Fruit fly (Drosophila melanogaster): Measurements from ENCODE around the gene Ten-m.

dm6 chr3L:22369467-22370018, 38.1 kb downstream of the Ten-m start:
- no peak for TF ChIP-seq pan (optimal IDR thresholded peaks at IDR 0.05)
- TF ChIP-seq CrebA (GFP tag; optimal IDR thresholded peaks at IDR 0.05; ENCODE audit: borderline replicate concordance) = no peak
- TF ChIP-seq Myc (optimal IDR thresholded peaks at IDR 0.05) = no peak
- no peak for TF ChIP-seq brk (GFP tag; optimal IDR thresholded peaks at IDR 0.05)
- no peak for TF ChIP-seq dl (GFP tag; optimal IDR thresholded peaks at IDR 0.05; ENCODE audit: insufficient read depth in 1 of 2, partially characterized antibody in 2 of 2)
- TF ChIP-seq jim (GFP tag; optimal IDR thresholded peaks at IDR 0.05) = no peak
